Fruit fly (Drosophila melanogaster) whole organism, embryonic: Measurements from ENCODE around the gene PIG-C.

ENCODE experiments used
- Ada2b ChIP-seq: fragments of 200-800 bp; sonication (Bioruptor generic); IDR thresholded peaks from 2 replicates; pipeline ENCODE4 v1.3.6; 2022; ENCODE audit warnings: missing biosample characterization, missing genetic modification characterization
- CG11695 ChIP-seq: fragments of 200-800 bp; sonication (Bioruptor generic); IDR thresholded peaks from 3 replicates; pipeline ENCODE4 v1.3.6; 2022; ENCODE audit warnings: missing biosample characterization, missing genetic modification characterization
- CG12104 ChIP-seq: fragments of 200-800 bp; sonication (Bioruptor generic); optimal IDR thresholded peaks from 3 replicates; lab custom pipeline; 2016; ENCODE audit warnings: missing biosample characterization, missing genetic modification characterization
- CG12155 ChIP-seq: fragments of 200-800 bp; sonication (Bioruptor generic); optimal IDR thresholded peaks from 3 replicates; lab custom pipeline; 2016; ENCODE audit warnings: missing biosample characterization, missing genetic modification characterization
- CG1233 ChIP-seq: fragments of 200-800 bp; sonication (Bioruptor generic); optimal IDR thresholded peaks from 4 replicates; lab custom pipeline; 2018; ENCODE audit warnings: missing biosample characterization, mild to moderate bottlenecking, missing genetic modification characterization
- CG12942 ChIP-seq: fragments of 200-800 bp; sonication (Bioruptor generic); optimal IDR thresholded peaks from 3 replicates; lab custom pipeline; 2016; ENCODE audit warnings: missing biosample characterization, missing genetic modification characterization
- CG17361 ChIP-seq: fragments of 200-800 bp; sonication (Bioruptor generic); IDR thresholded peaks from 3 replicates; pipeline ENCODE4 v1.3.6; 2022; ENCODE audit warnings: missing biosample characterization, missing genetic modification characterization
- CG18262 ChIP-seq: fragments of 200-800 bp; optimal IDR thresholded peaks from 3 replicates; lab custom pipeline; 2019; ENCODE audit warnings: missing biosample characterization, mild to moderate bottlenecking, missing genetic modification characterization, moderate library complexity
- CG18476 ChIP-seq: fragments of 200-800 bp; sonication (Bioruptor generic); optimal IDR thresholded peaks from 2 replicates; lab custom pipeline; 2016; ENCODE audit warnings: missing biosample characterization, mild to moderate bottlenecking, missing genetic modification characterization
- CG2116 ChIP-seq: fragments of 200-800 bp; sonication (Bioruptor generic); optimal IDR thresholded peaks from 3 replicates; lab custom pipeline; 2018; ENCODE audit warnings: missing biosample characterization, mild to moderate bottlenecking, missing genetic modification characterization
- CG2889 ChIP-seq: fragments of 200-800 bp; sonication (Bioruptor generic); IDR thresholded peaks from 3 replicates; pipeline ENCODE4 v1.3.6; 2022; ENCODE audit warnings: missing biosample characterization, missing genetic modification characterization
- CG3407 ChIP-seq: fragments of 200-800 bp; sonication (Bioruptor generic); optimal IDR thresholded peaks from 2 replicates; lab custom pipeline; 2018; ENCODE audit warnings: missing biosample characterization, mild to moderate bottlenecking, missing genetic modification characterization
- CG34422 ChIP-seq: fragments of 200-800 bp; sonication (Bioruptor generic); IDR thresholded peaks from 3 replicates; pipeline ENCODE4 v1.3.6; 2022; ENCODE audit warnings: missing biosample characterization, missing genetic modification characterization
- CG4617 ChIP-seq: fragments of 200-800 bp; sonication (Bioruptor generic); optimal IDR thresholded peaks from 3 replicates; lab custom pipeline; 2016; ENCODE audit warnings: missing biosample characterization, missing genetic modification characterization, borderline replicate concordance
- CG4707 ChIP-seq: fragments of 200-800 bp; sonication (Bioruptor generic); optimal IDR thresholded peaks from 2 replicates; lab custom pipeline; 2018; ENCODE audit warnings: missing biosample characterization, mild to moderate bottlenecking, missing genetic modification characterization, moderate library complexity
- CG4854 ChIP-seq: fragments of 200-800 bp; sonication (Bioruptor generic); optimal IDR thresholded peaks from 2 replicates; lab custom pipeline; 2016; ENCODE audit warnings: missing biosample characterization, missing genetic modification characterization, inconsistent platforms
- CG6175 ChIP-seq: fragments of 200-800 bp; sonication (Bioruptor generic); IDR thresholded peaks from 3 replicates; pipeline ENCODE4 v1.3.6; 2022; ENCODE audit warnings: missing biosample characterization, missing genetic modification characterization
- CG7839 ChIP-seq: fragments of 200-800 bp; sonication (Bioruptor generic); optimal IDR thresholded peaks from 3 replicates; lab custom pipeline; 2018; ENCODE audit warnings: missing biosample characterization, mild to moderate bottlenecking, missing genetic modification characterization, moderate library complexity
- CG9727 ChIP-seq: fragments of 200-800 bp; sonication (Bioruptor generic); optimal IDR thresholded peaks from 3 replicates; lab custom pipeline; 2017; ENCODE audit warnings: missing biosample characterization, mild to moderate bottlenecking, missing genetic modification characterization
- CG9817 ChIP-seq: fragments of 200-800 bp; sonication (Bioruptor generic); optimal IDR thresholded peaks from 2 replicates; lab custom pipeline; 2018; ENCODE audit warnings: missing biosample characterization, mild to moderate bottlenecking, missing genetic modification characterization, moderate library complexity
- CG9876 ChIP-seq: fragments of 200-800 bp; sonication (Bioruptor generic); optimal IDR thresholded peaks from 2 replicates; lab custom pipeline; 2016; ENCODE audit warnings: missing biosample characterization, missing genetic modification characterization
- CHES-1-like ChIP-seq: fragments of 200-800 bp; sonication (Bioruptor generic); optimal IDR thresholded peaks from 2 replicates; lab custom pipeline; 2016; ENCODE audit warnings: missing biosample characterization, missing genetic modification characterization
- D ChIP-seq, 2 experiments: fragments of 200-800 bp in 1 of 2; fragments of >200 bp in 1 of 2; sonication (Bioruptor generic) in 1 of 2; optimal IDR thresholded peaks; 2 replicates in 1 of 2; 3 replicates in 1 of 2; lab custom pipeline; 2017; ENCODE audit warnings: mild to moderate bottlenecking in 1 of 2, missing biosample characterization in 1 of 2, missing genetic modification characterization in 1 of 2, missing genetic modification reagents in 1 of 2
- Dref ChIP-seq: fragments of 200-800 bp; sonication (Bioruptor generic); IDR thresholded peaks from 2 replicates; pipeline ENCODE4 v1.3.6; 2022; ENCODE audit warnings: missing biosample characterization, missing genetic modification characterization
- Lpt ChIP-seq: fragments of >200 bp; optimal IDR thresholded peaks from 2 replicates; lab custom pipeline; 2018; ENCODE audit warnings: missing biosample characterization, missing genetic modification characterization
- Max ChIP-seq: fragments of 200-800 bp; sonication (Bioruptor generic); optimal IDR thresholded peaks from 2 replicates; lab custom pipeline; 2016; ENCODE audit warnings: missing biosample characterization, mild to moderate bottlenecking, missing genetic modification characterization
- Opbp ChIP-seq: fragments of 200-800 bp; sonication (Bioruptor generic); IDR thresholded peaks from 3 replicates; pipeline ENCODE4 v1.3.6; 2022; ENCODE audit warnings: missing biosample characterization, missing genetic modification characterization; ENCODE audit not compliant: partially characterized antibody
- Sin3A ChIP-seq: fragments of >200 bp; optimal IDR thresholded peaks from 2 replicates; lab custom pipeline; 2018
- Six4 ChIP-seq: fragments of 200-800 bp; sonication (Bioruptor generic); optimal IDR thresholded peaks from 2 replicates; lab custom pipeline; 2016; ENCODE audit warnings: missing biosample characterization, missing genetic modification characterization
- Sox102F ChIP-seq: fragments of 200-800 bp; sonication (Bioruptor generic); optimal IDR thresholded peaks from 2 replicates; lab custom pipeline; 2018; ENCODE audit warnings: missing biosample characterization, mild to moderate bottlenecking, missing genetic modification characterization, moderate library complexity
- ab ChIP-seq: fragments of 200-800 bp; sonication (Bioruptor generic); optimal IDR thresholded peaks from 2 replicates; lab custom pipeline; 2016; ENCODE audit warnings: missing biosample characterization, missing genetic modification characterization
- ato ChIP-seq: fragments of 200-800 bp; sonication (Bioruptor generic); IDR thresholded peaks from 2 replicates; pipeline ENCODE4 v1.3.6; 2022; ENCODE audit warnings: missing biosample characterization, missing genetic modification characterization; ENCODE audit not compliant: partially characterized antibody
- az2 ChIP-seq: fragments of 200-800 bp; sonication (Bioruptor generic); optimal IDR thresholded peaks from 3 replicates; lab custom pipeline; 2016; ENCODE audit warnings: missing biosample characterization, missing genetic modification characterization
- cato ChIP-seq: fragments of 200-800 bp; sonication (Bioruptor generic); optimal IDR thresholded peaks from 2 replicates; lab custom pipeline; 2016; ENCODE audit warnings: missing biosample characterization, missing genetic modification characterization, borderline replicate concordance
- croc ChIP-seq: fragments of 200-800 bp; sonication (Bioruptor generic); conservative IDR thresholded peaks from 3 replicates; pipeline ENCODE4 v1.3.6; 2022; ENCODE audit warnings: missing biosample characterization, missing genetic modification characterization
- cwo ChIP-seq: fragments of 200-800 bp; sonication (Bioruptor generic); optimal IDR thresholded peaks from 3 replicates; lab custom pipeline; 2017; ENCODE audit warnings: missing biosample characterization, missing genetic modification characterization, mild to moderate bottlenecking, moderate library complexity, missing genetic modification reagents
- da ChIP-seq: fragments of 200-800 bp; sonication (Bioruptor generic); optimal IDR thresholded peaks from 2 replicates; lab custom pipeline; 2016; ENCODE audit warnings: missing biosample characterization, missing genetic modification characterization
- dati ChIP-seq: fragments of 200-800 bp; sonication (Bioruptor generic); IDR thresholded peaks from 2 replicates; pipeline ENCODE4 v1.3.6; 2022; ENCODE audit warnings: missing biosample characterization, missing genetic modification characterization
- dm ChIP-seq: fragments of 200-800 bp; sonication (Bioruptor generic); optimal IDR thresholded peaks from 3 replicates; lab custom pipeline; 2016; ENCODE audit warnings: missing biosample characterization, missing genetic modification characterization
- fru ChIP-seq: fragments of >200 bp; optimal IDR thresholded peaks from 2 replicates; lab custom pipeline; 2017
- gem ChIP-seq: fragments of 200-800 bp; sonication (Bioruptor generic); optimal IDR thresholded peaks from 2 replicates; lab custom pipeline; 2019; ENCODE audit warnings: missing biosample characterization, mild to moderate bottlenecking, missing genetic modification characterization, moderate library complexity
- grn ChIP-seq: fragments of 200-800 bp; sonication (Bioruptor generic); optimal IDR thresholded peaks from 3 replicates; lab custom pipeline; 2017; ENCODE audit warnings: missing biosample characterization, missing genetic modification characterization
- inv ChIP-seq: fragments of 200-800 bp; sonication (Bioruptor generic); IDR thresholded peaks from 2 replicates; pipeline ENCODE4 v1.3.6; 2022; ENCODE audit warnings: missing biosample characterization, missing genetic modification characterization; ENCODE audit not compliant: partially characterized antibody
- knrl ChIP-seq: fragments of 200-800 bp; sonication (Bioruptor generic); IDR thresholded peaks from 3 replicates; pipeline ENCODE4 v1.3.6; 2022; ENCODE audit warnings: missing biosample characterization, missing genetic modification characterization; ENCODE audit not compliant: partially characterized antibody
- oc ChIP-seq: fragments of 200-800 bp; sonication (Bioruptor generic); optimal IDR thresholded peaks from 2 replicates; lab custom pipeline; 2018; ENCODE audit warnings: missing biosample characterization, mild to moderate bottlenecking, missing genetic modification characterization, moderate library complexity
- onecut ChIP-seq: fragments of 200-800 bp; sonication (Bioruptor generic); IDR thresholded peaks from 2 replicates; pipeline ENCODE4 v1.3.6; 2022; ENCODE audit warnings: missing biosample characterization, missing genetic modification characterization
- pb ChIP-seq: fragments of 200-800 bp; sonication (Bioruptor generic); optimal IDR thresholded peaks from 3 replicates; lab custom pipeline; 2016; ENCODE audit warnings: missing biosample characterization, missing genetic modification characterization
- phol ChIP-seq: fragments of 200-800 bp; sonication (Bioruptor generic); optimal IDR thresholded peaks from 3 replicates; lab custom pipeline; 2018; ENCODE audit warnings: missing biosample characterization, mild to moderate bottlenecking, missing genetic modification characterization, moderate library complexity
- rib ChIP-seq: fragments of 200-800 bp; sonication (Bioruptor generic); IDR thresholded peaks from 2 replicates; pipeline ENCODE4 v1.3.6; 2022; ENCODE audit warnings: missing biosample characterization, missing genetic modification characterization
- salm ChIP-seq: fragments of 200-800 bp; sonication (Bioruptor generic); optimal IDR thresholded peaks from 2 replicates; lab custom pipeline; 2018; ENCODE audit warnings: missing biosample characterization, mild to moderate bottlenecking, missing genetic modification characterization
- stc ChIP-seq: fragments of 200-800 bp; sonication (Bioruptor generic); IDR thresholded peaks from 2 replicates; pipeline ENCODE4 v1.3.6; 2022; ENCODE audit warnings: missing biosample characterization, missing genetic modification characterization

The PIG-C gene

dm6 chr3L:3300345-3300744 is 18.7 kb downstream of the PIG-C start (continued):
- no peak for TF ChIP-seq CHES-1-like (GFP tag; lab: Kevin White, UChicago)
- peak; percentile 62; the same call in 2 of the 3 replicates for TF ChIP-seq CG17361 (GFP tag; lab: Robert Waterston, UW)
- no peak for TF ChIP-seq knrl (GFP tag; lab: Robert Waterston, UW)
- no peak for TF ChIP-seq fru (lab: Kevin White, UChicago)
- TF ChIP-seq Sin3A: no peak
- peak; percentile 67 for TF ChIP-seq Sox102F (GFP tag; lab: Kevin White, UChicago)
- peak; percentile 66 for TF ChIP-seq CG18262
- TF ChIP-seq dm (GFP tag; lab: Kevin White, UChicago): no peak
- TF ChIP-seq oc (tag; lab: Kevin White, UChicago): peak; percentile 62
- TF ChIP-seq CG9727 (GFP tag; lab: Kevin White, UChicago): peak; percentile 43
- peak; percentile 73 for TF ChIP-seq Ada2b (GFP tag; lab: Robert Waterston, UW)
- peak; percentile 81 for TF ChIP-seq gem (tag; lab: Kevin White, UChicago)
- no peak for TF ChIP-seq ato (GFP tag; lab: Robert Waterston, UW)
- TF ChIP-seq Lpt: no peak
- TF ChIP-seq ab (GFP tag; lab: Kevin White, UChicago): no peak
- peak; percentile 30 for TF ChIP-seq CG18476 (GFP tag; lab: Kevin White, UChicago)
- peak; percentile 22 for TF ChIP-seq CG12942 (GFP tag; lab: Kevin White, UChicago)
- TF ChIP-seq CG1233 (GFP tag; lab: Kevin White, UChicago): peak; percentile 31
- TF ChIP-seq rib: no peak
- TF ChIP-seq CG11695 (GFP tag; lab: Robert Waterston, UW): no peak
- no peak for TF ChIP-seq Dref (GFP tag; lab: Robert Waterston, UW)
- TF ChIP-seq CG9876 (GFP tag; lab: Kevin White, UChicago): no peak
- TF ChIP-seq CG9817 (tag; lab: Kevin White, UChicago): peak; percentile 24
- peak; percentile 38 for TF ChIP-seq Six4 (GFP tag; lab: Kevin White, UChicago)
- TF ChIP-seq salm (tag; lab: Kevin White, UChicago): peak; percentile 39
- TF ChIP-seq az2 (GFP tag; lab: Kevin White, UChicago): peak; percentile 44
- TF ChIP-seq grn (GFP tag; lab: Kevin White, UChicago): no peak
- no peak for TF ChIP-seq CG12104
- TF ChIP-seq pb: peak; percentile 8
- TF ChIP-seq D (optimal IDR thresholded peaks at IDR 0.05; lab: Kevin White, UChicago): no peak
- TF ChIP-seq D (GFP tag; optimal IDR thresholded peaks at IDR 0.05; lab: Kevin White, UChicago): peak; percentile 53
- peak; percentile 46; the same call in 2 of the 3 replicates for TF ChIP-seq croc
- peak; percentile 17 for TF ChIP-seq CG12155 (GFP tag; lab: Kevin White, UChicago)
- peak; percentile 28; the same call in 1 of the 2 replicates for TF ChIP-seq dati
- TF ChIP-seq CG4617 (GFP tag; lab: Kevin White, UChicago): no peak
- no peak for TF ChIP-seq CG4854 (GFP tag; lab: Kevin White, UChicago)
- no peak for TF ChIP-seq CG4707 (GFP tag; lab: Kevin White, UChicago)
- peak; percentile 30; the same call in 1 of the 2 replicates for TF ChIP-seq onecut
- no peak for TF ChIP-seq inv
- TF ChIP-seq da (GFP tag; lab: Kevin White, UChicago): no peak
- 0 out of 3 replicates have a peak, but pooled peaks have one; percentile 26 for TF ChIP-seq CG6175
- peak; percentile 57; the same call in 1 of the 2 replicates for TF ChIP-seq stc
- peak; percentile 63; the same call in 1 of the 3 replicates for TF ChIP-seq CG34422 (GFP tag; lab: Robert Waterston, UW)
- no peak for TF ChIP-seq Opbp (GFP tag; lab: Robert Waterston, UW)
- TF ChIP-seq Max: peak; percentile 41
- peak; percentile 70 for TF ChIP-seq phol (tag; lab: Kevin White, UChicago)
- peak; percentile 41 for TF ChIP-seq CG3407
- TF ChIP-seq CG2889 (GFP tag; lab: Robert Waterston, UW): 0 out of 3 replicates have a peak, but pooled peaks have one; percentile 33
- no peak for TF ChIP-seq cato (GFP tag; lab: Kevin White, UChicago)
- TF ChIP-seq cwo (GFP tag; lab: Kevin White, UChicago): peak; percentile 29
- peak; percentile 59 for TF ChIP-seq CG7839 (tag; lab: Kevin White, UChicago)
- no peak for TF ChIP-seq CG2116 (GFP tag; lab: Kevin White, UChicago)
